Worm (Caenorhabditis elegans): ENCODE measurements around the gene spsb-2.

DNA sequence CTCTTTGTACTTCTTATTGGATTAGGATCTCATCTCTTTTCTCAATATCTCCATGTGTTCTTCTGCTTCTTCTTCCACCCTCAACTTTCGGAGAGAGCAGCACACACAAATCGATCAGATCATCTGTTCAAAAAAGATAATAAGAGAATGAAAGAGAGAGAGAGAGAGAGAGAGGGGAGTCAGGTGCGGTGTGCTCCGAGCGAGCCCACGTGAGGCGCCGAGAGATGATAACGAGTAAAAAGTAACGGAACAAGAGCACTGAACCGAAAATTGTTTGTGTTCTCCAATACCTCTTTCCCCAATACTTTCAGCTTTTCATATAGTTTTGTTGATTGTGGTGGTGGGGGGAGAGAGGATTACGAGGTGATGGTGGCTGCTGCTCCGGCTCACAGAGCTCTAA, 36.2 kb upstream of the spsb-2 start:
- TF ChIP-seq B0336.3 (GFP tag; IDR thresholded peaks at IDR 0.05): no peak
- no peak for TF ChIP-seq ets-4 (GFP tag; optimal IDR thresholded peaks at IDR 0.05)
- no peak for TF ChIP-seq fkh-3 (tag; optimal IDR thresholded peaks at IDR 0.05)
- TF ChIP-seq snpc-4 (GFP tag; optimal IDR thresholded peaks at IDR 0.05): no peak
- no peak for TF ChIP-seq snpc-4 (tag; optimal IDR thresholded peaks at IDR 0.05)
- no peak for TF ChIP-seq unc-62 (GFP tag; optimal IDR thresholded peaks at IDR 0.05)
- TF ChIP-seq Y67H2A.10 (GFP tag; conservative IDR thresholded peaks at IDR 0.05): no peak
- TF ChIP-seq Y79H2A.3 (GFP tag; conservative IDR thresholded peaks at IDR 0.05): no peak
- TF ChIP-seq ztf-6 (GFP tag; IDR thresholded peaks at IDR 0.05): no peak
- TF ChIP-seq ztf-26 (tag; optimal IDR thresholded peaks at IDR 0.05): no peak
- TF ChIP-seq sptf-2 (GFP tag; optimal IDR thresholded peaks at IDR 0.05): no peak
- no peak for TF ChIP-seq F10E7.11 (tag; optimal IDR thresholded peaks at IDR 0.05)
- no peak for TF ChIP-seq attf-6 (GFP tag; IDR thresholded peaks at IDR 0.05)
- no peak for TF ChIP-seq dpff-1 (tag; optimal IDR thresholded peaks at IDR 0.05)
- TF ChIP-seq madf-8 (GFP tag; conservative IDR thresholded peaks at IDR 0.05): no peak
